Worm (Caenorhabditis elegans) whole organism, L1 larva: ENCODE measurements around the gene Y22D7AR.14.

Source experiments
- C04F5.9 ChIP-seq: sonication (generic microtip); optimal IDR thresholded peaks from 2 replicates; lab custom pipeline; 2016; ENCODE audit warnings: missing genetic modification characterization, missing compliant biosample characterization
- C16A3.4 ChIP-seq: fragments of 150-350 bp; optimal IDR thresholded peaks from 2 replicates; lab custom pipeline; 2014; ENCODE audit warnings: missing biosample characterization, missing genetic modification characterization
- aha-1 ChIP-seq: fragments of 150-350 bp; optimal IDR thresholded peaks from 2 replicates; lab custom pipeline; 2014; ENCODE audit warnings: missing biosample characterization, missing genetic modification characterization
- aly-2 ChIP-seq: fragments of 150-350 bp; optimal IDR thresholded peaks from 2 replicates; lab custom pipeline; 2014; ENCODE audit warnings: missing biosample characterization, missing genetic modification characterization
- ceh-63 ChIP-seq: fragments of 200-800 bp; sonication (Bioruptor generic); optimal IDR thresholded peaks from 2 replicates; lab custom pipeline; 2018; ENCODE audit warnings: mild to moderate bottlenecking, missing genetic modification characterization, missing compliant biosample characterization
- ceh-90 ChIP-seq: sonication (generic microtip); optimal IDR thresholded peaks from 2 replicates; lab custom pipeline; 2016; ENCODE audit warnings: missing genetic modification characterization, missing compliant biosample characterization
- ces-1 ChIP-seq: fragments of 150-350 bp; optimal IDR thresholded peaks from 2 replicates; lab custom pipeline; 2014; ENCODE audit warnings: missing biosample characterization, missing genetic modification reagents, missing genetic modification characterization
- elt-2 ChIP-seq: sonication (generic microtip); optimal IDR thresholded peaks from 2 replicates; lab custom pipeline; 2016; ENCODE audit warnings: missing genetic modification characterization, mild to moderate bottlenecking, inconsistent platforms, missing compliant biosample characterization, missing genetic modification reagents
- fkh-10 ChIP-seq: sonication (generic microtip); optimal IDR thresholded peaks from 2 replicates; lab custom pipeline; 2017; ENCODE audit warnings: missing biosample characterization, missing genetic modification reagents, missing genetic modification characterization
- fkh-4 ChIP-seq: sonication (generic microtip); optimal IDR thresholded peaks from 2 replicates; lab custom pipeline; 2016; ENCODE audit warnings: missing compliant biosample characterization, missing genetic modification characterization, borderline replicate concordance
- fos-1 ChIP-seq: fragments of 150-350 bp; optimal IDR thresholded peaks from 2 replicates; lab custom pipeline; 2014; ENCODE audit warnings: missing biosample characterization, missing genetic modification characterization
- grh-1 ChIP-seq: fragments of 200-800 bp; sonication (Bioruptor generic); IDR thresholded peaks from 2 replicates; pipeline ENCODE4 v1.3.6; 2022; ENCODE audit warnings: missing genetic modification reagents, missing genetic modification characterization, missing compliant biosample characterization
- hpl-2 ChIP-seq: fragments of 150-350 bp; optimal IDR thresholded peaks from 2 replicates; lab custom pipeline; 2014; ENCODE audit warnings: missing biosample characterization, missing genetic modification reagents, missing genetic modification characterization
- irx-1 ChIP-seq: sonication (generic microtip); optimal IDR thresholded peaks from 2 replicates; lab custom pipeline; 2016; ENCODE audit warnings: missing genetic modification characterization, missing compliant biosample characterization
- lin-13 ChIP-seq: fragments of 150-350 bp; optimal IDR thresholded peaks from 2 replicates; lab custom pipeline; 2014; ENCODE audit warnings: missing biosample characterization, missing genetic modification reagents, missing genetic modification characterization
- lin-14 ChIP-seq: fragments of 200-800 bp; sonication (Bioruptor generic); optimal IDR thresholded peaks from 2 replicates; lab custom pipeline; 2018; ENCODE audit warnings: mild to moderate bottlenecking, missing genetic modification characterization, moderate library complexity, missing compliant biosample characterization
- lin-15B ChIP-seq: fragments of 150-350 bp; sonication (generic microtip); optimal IDR thresholded peaks from 3 replicates; lab custom pipeline; 2014; ENCODE audit warnings: missing biosample characterization, missing genetic modification characterization
- lin-35 ChIP-seq, 2 experiments: fragments of 150-350 bp; optimal IDR thresholded peaks; 2 replicates each; lab custom pipeline; 2014; ENCODE audit warnings: missing biosample characterization in 2 of 2, missing genetic modification characterization in 2 of 2, missing genetic modification reagents in 2 of 2
- lin-39 ChIP-seq: fragments of 150-350 bp; optimal IDR thresholded peaks from 2 replicates; lab custom pipeline; 2014; ENCODE audit warnings: missing biosample characterization, missing genetic modification reagents, missing genetic modification characterization
- lir-3 ChIP-seq: sonication (generic microtip); optimal IDR thresholded peaks from 2 replicates; lab custom pipeline; 2016; ENCODE audit warnings: mild to moderate bottlenecking, missing genetic modification characterization, moderate library complexity, missing compliant biosample characterization; ENCODE audit not compliant: poor library complexity
- mdl-1 ChIP-seq, 2 experiments: fragments of 150-350 bp; optimal IDR thresholded peaks; 2 replicates each; lab custom pipeline; 2014 to 2017; ENCODE audit warnings: missing biosample characterization in 2 of 2, missing genetic modification characterization in 2 of 2, inconsistent platforms in 1 of 2
- mep-1 ChIP-seq: fragments of 150-350 bp; optimal IDR thresholded peaks from 2 replicates; lab custom pipeline; 2014; ENCODE audit warnings: missing biosample characterization, missing genetic modification characterization
- nhr-11 ChIP-seq: fragments of 150-350 bp; optimal IDR thresholded peaks from 2 replicates; lab custom pipeline; 2014; ENCODE audit warnings: missing biosample characterization, missing genetic modification characterization
- nhr-12 ChIP-seq: sonication (generic microtip); optimal IDR thresholded peaks from 2 replicates; lab custom pipeline; 2017; ENCODE audit warnings: missing biosample characterization, missing genetic modification characterization
- nhr-47 ChIP-seq: sonication (generic microtip); optimal IDR thresholded peaks from 2 replicates; lab custom pipeline; 2016; ENCODE audit warnings: mild to moderate bottlenecking, missing genetic modification characterization, moderate library complexity, missing compliant biosample characterization
- nhr-71 ChIP-seq: sonication (generic microtip); optimal IDR thresholded peaks from 2 replicates; lab custom pipeline; 2016; ENCODE audit warnings: mild to moderate bottlenecking, missing genetic modification characterization, moderate library complexity, missing compliant biosample characterization
- nhr-77 ChIP-seq: fragments of 150-350 bp; optimal IDR thresholded peaks from 2 replicates; lab custom pipeline; 2014; ENCODE audit warnings: missing biosample characterization, missing genetic modification characterization
- rnt-1 ChIP-seq: sonication (generic microtip); optimal IDR thresholded peaks from 2 replicates; lab custom pipeline; 2016; ENCODE audit warnings: mild to moderate bottlenecking, missing genetic modification characterization, moderate library complexity, missing compliant biosample characterization
- skn-1 ChIP-seq: fragments of 150-350 bp; optimal IDR thresholded peaks from 2 replicates; lab custom pipeline; 2014; ENCODE audit warnings: missing biosample characterization, missing genetic modification characterization
- snpc-4 ChIP-seq: fragments of 150-350 bp; optimal IDR thresholded peaks from 2 replicates; lab custom pipeline; 2014; ENCODE audit warnings: missing biosample characterization, missing genetic modification characterization
- snu-23 ChIP-seq: sonication (generic microtip); optimal IDR thresholded peaks from 2 replicates; lab custom pipeline; 2016; ENCODE audit warnings: missing genetic modification characterization, missing compliant biosample characterization
- sup-37 ChIP-seq: fragments of 200-800 bp; sonication (Bioruptor generic); optimal IDR thresholded peaks from 2 replicates; lab custom pipeline; 2018; ENCODE audit warnings: mild to moderate bottlenecking, missing genetic modification characterization, missing compliant biosample characterization
- tbx-2 ChIP-seq: sonication (generic microtip); optimal IDR thresholded peaks from 2 replicates; lab custom pipeline; 2016; ENCODE audit warnings: missing genetic modification characterization, missing compliant biosample characterization
- tlp-1 ChIP-seq: fragments of 150-350 bp; optimal IDR thresholded peaks from 2 replicates; lab custom pipeline; 2014; ENCODE audit warnings: missing biosample characterization, missing genetic modification characterization
- unc-98 ChIP-seq: fragments of 200-800 bp; sonication (Bioruptor generic); IDR thresholded peaks from 2 replicates; pipeline ENCODE4 v1.3.6; 2022; ENCODE audit warnings: missing genetic modification characterization, missing compliant biosample characterization
- xbp-1 ChIP-seq: sonication (generic microtip); optimal IDR thresholded peaks from 2 replicates; lab custom pipeline; 2016; ENCODE audit warnings: missing genetic modification characterization, missing compliant biosample characterization
- zag-1 ChIP-seq: fragments of 150-350 bp; optimal IDR thresholded peaks from 2 replicates; lab custom pipeline; 2014; ENCODE audit warnings: missing biosample characterization, missing genetic modification characterization

Y22D7AR.14 gene

ce11 chrIII:1680996-1681395 lies 8.8 kb downstream of the Y22D7AR.14 start (continued):
- TF ChIP-seq nhr-47 (tag; lab: Kevin White, UChicago) (peak; percentile 78), lin-39 (tag; lab: Kevin White, UChicago) (peak; percentile 76), mep-1 (tag; lab: Kevin White, UChicago) (peak; percentile 77), xbp-1 (tag; lab: Kevin White, UChicago) (peak; percentile 50), skn-1 (tag; lab: Kevin White, UChicago) (peak; percentile 20), tlp-1 (no peak), unc-98 (GFP tag; lab: Robert Waterston, UW) (no peak; the same call in 1 of the 2 replicates), elt-2 (tag; lab: Kevin White, UChicago) (peak; percentile 90), ces-1 (GFP tag; lab: Kevin White, UChicago) (no peak), lin-35 (GFP tag; optimal IDR thresholded peaks at IDR 0.05; lab: Kevin White, UChicago) (peak; percentile 23 to 86), aly-2 (peak; percentile 10), sup-37 (GFP tag; lab: Kevin White, UChicago) (no peak), irx-1 (peak; percentile 52), hpl-2 (GFP tag; lab: Kevin White, UChicago) (peak; percentile 22), lin-13 (peak; percentile 75)

- TF ChIP-seq nhr-77: no peak
- TF ChIP-seq C04F5.9 (tag; lab: Kevin White, UChicago): no peak
- no peak for TF ChIP-seq lir-3
- no peak for TF ChIP-seq mep-1 (tag; lab: Kevin White, UChicago)
- no peak for TF ChIP-seq unc-98 (GFP tag; lab: Robert Waterston, UW)
- no peak for TF ChIP-seq snpc-4 (tag; lab: Kevin White, UChicago)
- TF ChIP-seq aha-1 (tag; lab: Kevin White, UChicago): no peak
- no peak for TF ChIP-seq tlp-1
- TF ChIP-seq C16A3.4 (tag; lab: Kevin White, UChicago): no peak
- TF ChIP-seq tbx-2 (tag; lab: Kevin White, UChicago): no peak
- TF ChIP-seq fkh-4 (tag; lab: Kevin White, UChicago): no peak
- no peak for TF ChIP-seq zag-1
- no peak for TF ChIP-seq fos-1 (tag; lab: Kevin White, UChicago)
- TF ChIP-seq elt-2 (tag; lab: Kevin White, UChicago): no peak
- TF ChIP-seq lin-15B (tag; lab: Kevin White, UChicago): no peak
- TF ChIP-seq, all 84 proteins: peak for 0
Observed at ce11 chrIII:1680393-1680792, 9.4 kb downstream of the Y22D7AR.14 start.

- peak; percentile 67 for TF ChIP-seq rnt-1
- peak; percentile 49 for TF ChIP-seq nhr-71 (tag; lab: Kevin White, UChicago)
- no peak for TF ChIP-seq elt-2 (tag; lab: Kevin White, UChicago)
- peak; percentile 14 for TF ChIP-seq snu-23 (GFP tag; lab: Kevin White, UChicago)
- no peak for TF ChIP-seq lin-39 (tag; lab: Kevin White, UChicago)
- no peak for TF ChIP-seq ceh-90 (tag; lab: Kevin White, UChicago)
- TF ChIP-seq nhr-11 (tag; lab: Kevin White, UChicago): no peak
- TF ChIP-seq lin-14 (GFP tag; lab: Kevin White, UChicago): peak; percentile 59
Observed at ce11 chrIII:1678671-1679070, 11.2 kb downstream of the Y22D7AR.14 start.

ce11 chrIII:1676588-1676987 lies 13.2 kb downstream of the Y22D7AR.14 start, which contains the start of gene Y22D7AR.6:
TSS of gene Y22D7AR.6 (minus strand) at chrIII:1676721.
- no peak for TF ChIP-seq skn-1 (tag; lab: Kevin White, UChicago)
- TF ChIP-seq grh-1 (GFP tag; lab: Robert Waterston, UW): no peak
- TF ChIP-seq mdl-1 (tag; optimal IDR thresholded peaks at IDR 0.05; lab: Kevin White, UChicago): no peak
- TF ChIP-seq xbp-1 (tag; lab: Kevin White, UChicago): no peak
- TF ChIP-seq nhr-12 (tag; lab: Kevin White, UChicago): no peak
- no peak for TF ChIP-seq fkh-10 (GFP tag; lab: Kevin White, UChicago)
- TF ChIP-seq snu-23 (GFP tag; lab: Kevin White, UChicago): no peak
- TF ChIP-seq ceh-63: no peak
- TF ChIP-seq, all 84 proteins: peak for 0
